Fruit fly (Drosophila melanogaster): ENCODE results near the gene CG43861.

Gene CG43861

DNA sequence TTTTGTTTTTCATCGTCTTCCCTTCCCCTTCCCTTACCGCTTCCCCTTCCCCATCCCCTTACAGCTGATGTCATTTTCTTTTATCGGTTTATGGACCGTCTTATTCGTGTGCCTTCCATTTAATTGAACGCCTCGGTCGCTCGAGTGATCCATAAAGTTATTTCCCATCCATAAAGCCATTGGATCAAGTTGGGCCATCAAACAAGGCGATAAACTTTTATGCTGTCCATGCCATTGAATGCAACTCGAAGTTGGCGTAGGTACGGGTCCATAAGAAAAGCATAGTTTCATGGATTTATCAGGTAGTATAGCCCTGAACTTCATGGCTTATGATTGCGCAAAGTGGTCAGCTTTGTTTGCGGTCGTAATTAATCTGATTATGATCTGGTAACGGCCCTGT, 12.0 kb downstream of the CG43861 start:
- TF ChIP-seq Dll (optimal IDR thresholded peaks at IDR 0.05) (no peak), EcR (GFP tag; optimal IDR thresholded peaks at IDR 0.05) (no peak)

DNA sequence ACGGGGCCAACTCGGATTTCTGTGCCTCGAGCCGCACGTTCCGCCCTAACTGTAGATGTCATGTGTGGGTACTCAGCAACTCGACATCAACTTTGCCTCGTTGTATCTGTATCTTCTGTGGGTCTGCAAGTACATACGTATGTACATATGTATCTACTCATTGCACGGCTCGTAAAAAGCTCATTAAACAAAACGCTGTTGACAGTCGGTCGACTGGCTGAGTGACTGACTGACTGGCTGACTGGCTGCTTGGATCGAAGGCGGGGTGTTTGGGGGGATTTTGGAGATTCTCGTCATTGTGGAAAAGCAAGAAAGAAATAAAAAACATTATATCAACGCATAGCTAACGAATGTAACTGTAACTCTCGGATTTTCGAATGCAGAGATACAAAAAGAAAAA, 12.7 kb downstream of the CG43861 start:
- TF ChIP-seq pan (optimal IDR thresholded peaks at IDR 0.05): no peak
- no peak for TF ChIP-seq Dll (optimal IDR thresholded peaks at IDR 0.05)
- TF ChIP-seq usp (GFP tag; optimal IDR thresholded peaks at IDR 0.05): no peak
- no peak for TF ChIP-seq EcR (GFP tag; optimal IDR thresholded peaks at IDR 0.05)

DNA sequence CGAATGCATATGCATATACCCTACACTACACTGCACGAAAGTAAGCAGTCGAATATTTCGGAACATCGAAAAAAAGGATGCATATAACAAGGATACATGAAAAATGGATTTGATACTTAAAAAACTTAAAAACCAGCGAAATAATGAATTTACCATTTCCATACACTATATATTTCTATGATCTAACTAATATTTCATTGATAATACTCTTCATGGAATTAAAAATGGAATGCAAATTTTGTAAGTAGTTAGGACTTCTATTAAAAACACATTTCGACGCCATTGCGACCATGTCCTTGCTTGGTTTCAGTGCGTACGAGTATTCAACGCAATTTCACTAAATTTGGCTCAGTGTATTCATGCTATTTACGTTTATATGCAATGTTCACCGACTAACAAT, 15.0 kb downstream of the CG43861 start:
- no peak for TF ChIP-seq usp (GFP tag; optimal IDR thresholded peaks at IDR 0.05)
- no peak for TF ChIP-seq CG8478 (optimal IDR thresholded peaks at IDR 0.05)
- no peak for TF ChIP-seq psq (optimal IDR thresholded peaks at IDR 0.05)
- TF ChIP-seq Dll (optimal IDR thresholded peaks at IDR 0.05): no peak
- TF ChIP-seq EcR (GFP tag; optimal IDR thresholded peaks at IDR 0.05): no peak
- TF ChIP-seq pan (optimal IDR thresholded peaks at IDR 0.05): no peak

DNA sequence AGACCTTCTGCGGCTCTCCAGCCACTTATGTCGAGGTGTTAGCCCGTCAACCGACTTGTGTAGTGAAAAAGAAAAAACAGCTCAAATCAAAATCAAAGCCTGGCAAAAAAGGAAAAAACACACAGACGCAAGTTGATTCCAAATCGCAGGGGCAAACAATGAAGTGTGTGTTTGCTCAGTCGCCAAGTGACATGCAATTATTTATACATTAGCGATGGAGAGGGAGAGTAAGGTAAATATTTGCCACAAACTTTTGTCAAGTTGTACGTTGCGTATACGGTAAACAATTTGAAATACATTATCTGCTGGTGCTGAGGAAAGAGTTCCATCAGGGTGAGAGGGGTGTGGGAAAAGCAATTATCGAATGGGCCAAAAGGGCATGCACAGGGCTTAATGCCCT, 18.9 kb downstream of the CG43861 start:
- no peak for TF ChIP-seq CG8478 (optimal IDR thresholded peaks at IDR 0.05)
- no peak for TF ChIP-seq Dll (optimal IDR thresholded peaks at IDR 0.05)
- no peak for TF ChIP-seq pan (optimal IDR thresholded peaks at IDR 0.05)
- TF ChIP-seq psq (optimal IDR thresholded peaks at IDR 0.05): no peak
- TF ChIP-seq usp (GFP tag; optimal IDR thresholded peaks at IDR 0.05): no peak
- no peak for TF ChIP-seq EcR (GFP tag; optimal IDR thresholded peaks at IDR 0.05)

DNA sequence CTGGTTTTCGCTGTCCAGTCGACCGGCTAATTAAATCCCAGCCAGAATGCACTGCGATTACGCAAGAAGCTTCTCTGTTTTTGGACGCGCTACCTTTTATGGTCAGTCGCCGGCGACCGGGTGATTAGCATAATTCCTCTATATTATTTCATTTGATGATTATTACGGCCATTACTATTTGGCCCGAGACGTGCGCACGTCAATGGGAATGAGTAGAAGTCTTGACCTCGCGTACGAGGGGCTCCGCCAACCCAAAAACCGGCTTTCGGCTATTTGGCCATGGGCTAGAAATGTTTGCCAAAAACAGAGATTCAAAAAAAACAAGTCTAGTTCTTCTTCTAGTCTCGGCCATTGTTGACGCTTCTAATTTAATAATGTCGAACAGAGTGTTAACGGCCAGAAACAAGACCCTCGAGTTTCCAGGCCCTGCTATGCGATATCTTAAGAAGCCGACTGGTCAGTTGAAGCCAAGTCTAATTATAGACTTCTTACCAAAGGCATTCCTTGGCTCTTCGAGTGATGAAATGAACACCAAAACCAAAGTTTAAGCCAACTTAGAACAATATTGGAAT, 24.6 kb downstream of the CG43861 start:
- TF ChIP-seq Dll (optimal IDR thresholded peaks at IDR 0.05) (no peak), EcR (GFP tag; optimal IDR thresholded peaks at IDR 0.05) (no peak), CG8478 (optimal IDR thresholded peaks at IDR 0.05) (no peak), pan (optimal IDR thresholded peaks at IDR 0.05) (no peak), usp (GFP tag; optimal IDR thresholded peaks at IDR 0.05) (no peak), psq (optimal IDR thresholded peaks at IDR 0.05) (no peak)

DNA sequence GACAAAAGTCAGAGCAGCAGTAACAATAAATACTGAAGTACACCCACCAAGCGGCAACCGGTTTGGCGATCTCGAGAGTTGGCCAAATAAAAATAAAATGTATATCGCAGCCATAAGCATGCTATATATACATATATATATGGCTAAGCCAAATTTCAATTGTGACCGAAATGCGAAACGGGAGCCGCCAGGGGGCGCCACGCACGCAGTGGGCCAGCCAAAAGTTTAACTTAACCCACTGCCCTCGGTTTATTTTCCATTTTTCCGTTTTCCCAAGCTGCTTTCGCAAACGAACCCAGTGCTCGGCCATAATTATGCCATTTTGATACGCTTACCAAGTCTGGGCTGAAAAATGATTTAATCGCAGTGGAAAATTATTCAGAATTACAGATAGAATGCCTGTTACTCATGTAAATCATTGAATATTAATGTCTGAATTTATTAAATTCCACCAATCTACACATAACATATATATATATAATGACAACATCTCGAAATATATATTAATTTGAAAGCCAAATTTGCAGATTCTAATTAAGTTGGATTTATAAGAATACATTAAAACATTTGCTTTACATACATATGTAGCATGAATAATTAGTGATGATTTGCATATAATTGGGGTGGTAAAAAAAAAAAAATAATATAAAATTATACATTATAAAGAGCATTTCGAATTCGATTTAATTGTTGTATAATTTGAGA, 27.3 kb downstream of the CG43861 start:
- no peak for TF ChIP-seq pan (optimal IDR thresholded peaks at IDR 0.05)
- TF ChIP-seq EcR (GFP tag; optimal IDR thresholded peaks at IDR 0.05): no peak
- no peak for TF ChIP-seq usp (GFP tag; optimal IDR thresholded peaks at IDR 0.05)
- no peak for TF ChIP-seq psq (optimal IDR thresholded peaks at IDR 0.05)
- no peak for TF ChIP-seq CG8478 (optimal IDR thresholded peaks at IDR 0.05)
- no peak for TF ChIP-seq Dll (optimal IDR thresholded peaks at IDR 0.05)

DNA sequence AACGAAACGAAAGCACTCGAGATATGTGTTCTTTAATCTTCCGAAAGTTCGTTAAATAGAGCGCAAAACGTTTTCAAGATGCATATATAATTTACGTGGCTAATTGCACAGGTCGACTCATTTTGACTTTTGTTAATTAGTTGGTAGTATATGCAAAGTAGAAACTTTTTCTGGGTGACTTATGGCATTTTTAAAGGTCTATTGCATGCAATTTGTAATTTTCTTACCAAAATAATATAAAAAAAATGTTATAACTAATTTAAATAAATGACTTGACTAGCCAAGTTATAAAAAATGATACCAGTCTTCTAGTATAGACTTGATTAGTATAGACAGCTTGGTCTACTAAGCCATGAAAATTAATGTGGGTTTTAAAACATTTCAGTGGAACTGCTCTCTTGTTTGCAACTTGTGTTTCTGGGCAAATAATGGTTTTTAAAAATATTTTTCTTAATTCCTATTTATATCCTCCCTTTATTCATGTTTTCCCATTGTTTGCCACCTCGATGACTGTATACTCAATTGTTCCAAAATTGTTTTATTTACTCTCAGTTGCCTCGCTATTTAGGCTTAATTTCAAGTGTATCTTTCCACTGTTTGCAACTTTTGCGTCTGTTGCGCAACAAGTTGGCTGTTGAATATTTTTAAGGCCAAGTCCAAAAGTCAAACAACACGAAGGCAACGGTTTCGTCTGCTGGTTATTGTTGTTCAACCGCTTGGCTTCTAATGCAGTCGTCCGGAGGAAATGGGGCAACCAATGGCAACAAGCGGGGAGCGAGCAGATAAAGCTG, 29.0 kb downstream of the CG43861 start:
- TF ChIP-seq EcR (GFP tag; optimal IDR thresholded peaks at IDR 0.05) (no peak), psq (optimal IDR thresholded peaks at IDR 0.05) (no peak), pan (optimal IDR thresholded peaks at IDR 0.05) (no peak), CG8478 (optimal IDR thresholded peaks at IDR 0.05) (no peak), Dll (optimal IDR thresholded peaks at IDR 0.05) (no peak), usp (GFP tag; optimal IDR thresholded peaks at IDR 0.05) (no peak)

DNA sequence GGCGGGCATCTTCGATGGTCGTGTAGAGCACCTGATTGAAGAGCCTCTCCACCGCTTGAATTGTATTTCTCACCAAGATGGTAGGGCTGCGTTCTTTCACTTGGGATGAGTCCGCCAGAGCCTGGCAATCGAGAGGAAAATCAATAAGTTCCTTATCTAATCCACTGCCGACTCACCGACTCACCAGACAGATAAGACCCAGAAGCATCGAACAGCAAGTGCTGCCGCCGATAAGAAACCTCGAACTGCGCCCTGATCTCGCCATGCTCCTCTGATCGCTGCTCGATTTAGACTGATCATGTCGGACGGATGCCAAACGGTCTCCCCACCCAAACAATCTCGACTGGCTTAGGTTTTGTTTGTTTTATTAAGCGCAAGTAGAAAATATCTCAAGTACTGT, 49.7 kb downstream of the CG43861 start, which contains the start of gene Hf:
Hf (minus strand) TSS at position 296 of the 400 bp plus-strand sequence.
- TF ChIP-seq CG8478 (optimal IDR thresholded peaks at IDR 0.05) (no peak), psq (optimal IDR thresholded peaks at IDR 0.05) (no peak), pan (optimal IDR thresholded peaks at IDR 0.05) (no peak), Dll (optimal IDR thresholded peaks at IDR 0.05) (no peak), usp (GFP tag; optimal IDR thresholded peaks at IDR 0.05) (no peak), EcR (GFP tag; optimal IDR thresholded peaks at IDR 0.05) (no peak)

DNA sequence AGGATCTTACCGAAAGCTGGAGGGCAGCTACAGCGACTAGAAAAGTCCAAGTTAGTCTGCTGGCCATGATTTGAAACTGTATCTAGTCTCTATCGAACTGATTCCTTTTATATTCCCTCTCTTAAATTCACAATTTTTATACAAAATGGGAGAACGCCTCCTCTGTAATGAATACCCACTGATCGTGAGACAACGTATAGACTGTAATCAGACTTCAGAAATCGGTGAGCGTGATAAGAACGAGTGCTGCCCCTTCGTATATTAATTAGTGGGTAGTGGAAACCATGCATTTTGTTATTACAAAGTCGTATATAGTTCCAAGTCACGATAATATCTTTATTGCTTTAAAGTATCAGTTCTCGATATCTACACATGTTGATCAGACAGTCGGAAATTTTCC, 50.7 kb downstream of the CG43861 start, which contains the start of gene OS9:
OS9 (minus strand) TSS at position 101 of the 400 bp plus-strand sequence.
- TF ChIP-seq usp (GFP tag; optimal IDR thresholded peaks at IDR 0.05): no peak
- no peak for TF ChIP-seq CG8478 (optimal IDR thresholded peaks at IDR 0.05)
- no peak for TF ChIP-seq EcR (GFP tag; optimal IDR thresholded peaks at IDR 0.05)
- TF ChIP-seq pan (optimal IDR thresholded peaks at IDR 0.05): no peak
- no peak for TF ChIP-seq psq (optimal IDR thresholded peaks at IDR 0.05)
- no peak for TF ChIP-seq Dll (optimal IDR thresholded peaks at IDR 0.05)

DNA sequence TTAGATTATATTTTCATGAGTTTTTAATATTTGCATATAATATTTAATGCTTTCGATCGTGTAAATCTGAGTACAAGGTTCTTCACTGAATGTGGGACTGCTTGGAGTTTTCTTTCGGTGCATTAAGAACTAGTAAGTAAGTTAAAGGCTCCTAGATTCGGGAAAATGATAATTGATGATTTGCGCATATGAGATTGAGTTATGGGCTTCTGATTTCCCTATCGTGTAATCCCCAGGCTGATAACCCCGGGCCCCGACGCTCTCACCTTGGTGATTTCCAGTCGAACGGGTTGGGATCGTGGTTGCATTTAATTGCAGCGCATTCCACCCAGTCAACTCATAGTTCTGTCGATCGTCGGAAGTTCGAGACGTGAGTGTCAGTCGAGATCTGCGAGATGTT, 53.2 kb downstream of the CG43861 start, which contains the start of gene CG10680:
CG10680 (plus strand) TSS at position 301 of the 400 bp plus-strand sequence.
- no peak for TF ChIP-seq EcR (GFP tag; optimal IDR thresholded peaks at IDR 0.05)
- TF ChIP-seq pan (optimal IDR thresholded peaks at IDR 0.05): no peak
- no peak for TF ChIP-seq Dll (optimal IDR thresholded peaks at IDR 0.05)
- no peak for TF ChIP-seq psq (optimal IDR thresholded peaks at IDR 0.05)
- TF ChIP-seq usp (GFP tag; optimal IDR thresholded peaks at IDR 0.05): no peak
- TF ChIP-seq CG8478 (optimal IDR thresholded peaks at IDR 0.05): no peak

DNA sequence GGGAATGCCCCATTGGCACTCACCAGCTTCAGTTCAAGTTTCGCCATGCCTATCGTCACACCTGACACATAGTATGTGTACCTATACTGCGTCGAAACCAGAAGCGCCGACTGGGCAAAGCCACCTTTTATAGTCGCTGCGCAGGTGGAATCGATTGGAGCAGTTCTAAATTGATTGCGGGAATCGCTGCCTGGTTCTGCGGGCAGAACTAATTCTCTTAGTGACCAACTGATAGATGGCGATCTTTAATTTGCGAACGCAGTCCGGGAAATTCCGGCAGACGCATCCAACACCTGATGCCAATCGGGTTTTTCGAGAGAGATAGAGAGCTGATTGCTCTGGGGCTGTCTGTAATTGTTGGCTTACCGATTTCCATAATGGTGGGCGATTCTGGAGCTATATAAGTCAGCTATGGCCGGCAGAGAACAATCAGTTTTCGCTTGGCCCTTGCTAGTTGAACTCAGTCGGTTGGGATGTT, 54.8 kb downstream of the CG43861 start, which contains the start of the genes CG13965 and CG16772:
CG13965 (minus strand) TSS at position 101 of the 478 bp plus-strand sequence.
CG16772 (plus strand) TSS at position 428 of the 478 bp plus-strand sequence.
- no peak for TF ChIP-seq psq (optimal IDR thresholded peaks at IDR 0.05)
- TF ChIP-seq EcR (GFP tag; optimal IDR thresholded peaks at IDR 0.05): no peak
- TF ChIP-seq CG8478 (optimal IDR thresholded peaks at IDR 0.05): no peak
- TF ChIP-seq usp (GFP tag; optimal IDR thresholded peaks at IDR 0.05): no peak
- no peak for TF ChIP-seq Dll (optimal IDR thresholded peaks at IDR 0.05)
- TF ChIP-seq pan (optimal IDR thresholded peaks at IDR 0.05): no peak

DNA sequence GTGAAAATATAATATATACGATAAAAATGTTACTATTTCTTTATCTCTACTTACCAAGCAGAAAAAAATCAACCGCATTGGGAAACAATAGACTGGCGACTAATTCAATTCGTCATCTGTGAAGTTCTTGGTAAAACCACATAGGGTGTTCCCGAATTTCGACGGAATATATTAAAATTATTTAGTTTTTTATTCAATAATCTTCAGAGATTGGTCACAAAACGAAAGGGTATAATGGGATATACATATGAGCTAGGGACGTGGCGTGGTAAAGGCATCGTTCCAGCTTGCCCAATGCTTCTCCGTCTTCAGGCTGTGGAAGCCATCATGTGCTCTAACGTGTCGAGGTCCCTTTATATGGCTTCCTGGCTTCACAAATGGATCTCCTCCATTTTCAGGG, 55.5 kb downstream of the CG43861 start, which contains the start of gene CG42866:
CG42866 (minus strand) TSS at position 101 of the 400 bp plus-strand sequence.
- TF ChIP-seq pan (optimal IDR thresholded peaks at IDR 0.05): no peak
